Fruit fly (Drosophila melanogaster): ENCODE measurements around the gene per.
A peak's percentile ranks its signal among the peaks of the same experiment; 100 is the strongest.

Gene per

dm6 chrX:2713776-2714175 is 28.4 kb downstream of the per start, which contains the start of the genes CG2685 and CG2694 (continued):
- no peak for TF ChIP-seq CG8765 (GFP tag; IDR thresholded peaks at IDR 0.05)
- TF ChIP-seq tll (GFP tag; optimal IDR thresholded peaks at IDR 0.05), result no peak
- TF ChIP-seq wdn (GFP tag; IDR thresholded peaks at IDR 0.05), result no peak
- TF ChIP-seq pum (GFP tag; optimal IDR thresholded peaks at IDR 0.05), result no peak
- TF ChIP-seq nerfin-1 (tag; optimal IDR thresholded peaks at IDR 0.05), result no peak
- no peak for TF ChIP-seq CG6854 (GFP tag; optimal IDR thresholded peaks at IDR 0.05)
- no peak for TF ChIP-seq HLHmδ (GFP tag; optimal IDR thresholded peaks at IDR 0.05)
- no peak for TF ChIP-seq insv (GFP tag; optimal IDR thresholded peaks at IDR 0.05)
- no peak for TF ChIP-seq CG2875 (GFP tag; optimal IDR thresholded peaks at IDR 0.05)
- no peak for TF ChIP-seq fu2 (GFP tag; optimal IDR thresholded peaks at IDR 0.05)
- TF ChIP-seq CG32767 (GFP tag; IDR thresholded peaks at IDR 0.05), result no peak
- TF ChIP-seq YL-1 (GFP tag; optimal IDR thresholded peaks at IDR 0.05), result no peak
- TF ChIP-seq CoRest (tag; optimal IDR thresholded peaks at IDR 0.05), result peak; percentile 18
- no peak for TF ChIP-seq zfh2 (GFP tag; optimal IDR thresholded peaks at IDR 0.05)
- TF ChIP-seq zen (tag; optimal IDR thresholded peaks at IDR 0.05), result peak; percentile 9
- no peak for TF ChIP-seq CG4730 (GFP tag; IDR thresholded peaks at IDR 0.05)
- no peak for TF ChIP-seq CG12071 (GFP tag; optimal IDR thresholded peaks at IDR 0.05)
- TF ChIP-seq Lpt (GFP tag; optimal IDR thresholded peaks at IDR 0.05), result no peak
- no peak for TF ChIP-seq Awh (GFP tag; IDR thresholded peaks at IDR 0.05)
- no peak for TF ChIP-seq oc (tag; optimal IDR thresholded peaks at IDR 0.05)
- TF ChIP-seq CG12236 (GFP tag; optimal IDR thresholded peaks at IDR 0.05), result no peak
- no peak for TF ChIP-seq Dip3 (GFP tag; optimal IDR thresholded peaks at IDR 0.05)
- no peak for TF ChIP-seq CG1024 (GFP tag; IDR thresholded peaks at IDR 0.05)
- TF ChIP-seq Neu2 (GFP tag; optimal IDR thresholded peaks at IDR 0.05; ENCODE audit: borderline replicate concordance), result no peak
- TF ChIP-seq so (GFP tag; IDR thresholded peaks at IDR 0.05), result no peak
- TF ChIP-seq odd (GFP tag; optimal IDR thresholded peaks at IDR 0.05), result no peak
- no peak for TF ChIP-seq CG33213 (GFP tag; optimal IDR thresholded peaks at IDR 0.05)
- TF ChIP-seq gcm (GFP tag; optimal IDR thresholded peaks at IDR 0.05), result no peak
- TF ChIP-seq Stat92E (GFP tag; optimal IDR thresholded peaks at IDR 0.05), result no peak
- TF ChIP-seq CG5180 (GFP tag; optimal IDR thresholded peaks at IDR 0.05), result no peak

dm6 chrX:2714730-2715129 is 29.4 kb downstream of the per start:
- TF ChIP-seq ara (GFP tag; IDR thresholded peaks at IDR 0.05) (0 out of 2 replicates have a peak, but pooled peaks have one; percentile 26), gce (GFP tag; IDR thresholded peaks at IDR 0.05) (no peak), Doc3 (GFP tag; IDR thresholded peaks at IDR 0.05; ENCODE audit: partially characterized antibody) (0 out of 3 replicates have a peak, but pooled peaks have one; percentile 36), Opbp (GFP tag; IDR thresholded peaks at IDR 0.05; ENCODE audit: partially characterized antibody) (peak; percentile 28; the same call in 1 of the 3 replicates), bbx (GFP tag; IDR thresholded peaks at IDR 0.05; ENCODE audit: partially characterized antibody) (no peak), CG17568 (GFP tag; optimal IDR thresholded peaks at IDR 0.05) (no peak), schlank (tag; optimal IDR thresholded peaks at IDR 0.05) (no peak), gcm (GFP tag; optimal IDR thresholded peaks at IDR 0.05) (no peak), CG2116 (GFP tag; optimal IDR thresholded peaks at IDR 0.05) (peak; percentile 48), tll (GFP tag; optimal IDR thresholded peaks at IDR 0.05) (no peak), gcm2 (GFP tag; optimal IDR thresholded peaks at IDR 0.05) (no peak), CG15514 (GFP tag; optimal IDR thresholded peaks at IDR 0.05) (peak; percentile 98), Hr39 (optimal IDR thresholded peaks at IDR 0.05) (no peak), CG12236 (GFP tag; optimal IDR thresholded peaks at IDR 0.05) (no peak), Rfx (GFP tag; IDR thresholded peaks at IDR 0.05) (peak; percentile 50), CG7786 (GFP tag; optimal IDR thresholded peaks at IDR 0.05) (peak; percentile 32), CG14050 (GFP tag; IDR thresholded peaks at IDR 0.05) (no peak), pzg (GFP tag; optimal IDR thresholded peaks at IDR 0.05) (peak; percentile 50), CG34376 (GFP tag; optimal IDR thresholded peaks at IDR 0.05) (no peak), ssp (GFP tag; IDR thresholded peaks at IDR 0.05) (0 out of 2 replicates have a peak, but pooled peaks have one; percentile 8), btn (GFP tag; optimal IDR thresholded peaks at IDR 0.05) (no peak), CG18764 (GFP tag; optimal IDR thresholded peaks at IDR 0.05) (peak; percentile 87), NK7.1 (GFP tag; optimal IDR thresholded peaks at IDR 0.05) (no peak), Six4 (GFP tag; optimal IDR thresholded peaks at IDR 0.05) (no peak), CG17328 (GFP tag; IDR thresholded peaks at IDR 0.05) (no peak)

All from whole organism, embryonic.